Fruit fly (Drosophila melanogaster) whole organism, embryonic: ENCODE data around the gene Tgt.

Experiments
- Awh ChIP-seq: fragments of 200-800 bp; sonication (Bioruptor generic); IDR thresholded peaks from 2 replicates; pipeline ENCODE4, ENCODE4 v1.3.6; 2022; ENCODE audit warnings: missing biosample characterization, missing genetic modification characterization
- BEAF-32 ChIP-seq: fragments of 200-800 bp; sonication (Bioruptor generic); optimal IDR thresholded peaks from 3 replicates; lab custom pipeline; 2017; ENCODE audit warnings: missing biosample characterization, missing genetic modification characterization, mild to moderate bottlenecking, moderate library complexity, missing genetic modification reagents
- CG10267 ChIP-seq: fragments of 200-800 bp; sonication (Bioruptor generic); optimal IDR thresholded peaks from 2 replicates; lab custom pipeline; 2018; ENCODE audit warnings: missing biosample characterization, mild to moderate bottlenecking, missing genetic modification characterization, moderate library complexity
- CG11093 ChIP-seq: fragments of 200-800 bp; sonication (Bioruptor generic); IDR thresholded peaks from 3 replicates; pipeline ENCODE4 v1.3.6; 2022; ENCODE audit warnings: missing biosample characterization, missing genetic modification characterization
- CG15514 ChIP-seq: fragments of 200-800 bp; sonication (Bioruptor generic); optimal IDR thresholded peaks from 3 replicates; lab custom pipeline; 2017; ENCODE audit warnings: missing biosample characterization, missing genetic modification characterization, mild to moderate bottlenecking, moderate library complexity, missing genetic modification reagents
- CG16813 ChIP-seq: fragments of 200-800 bp; sonication (Bioruptor generic); IDR thresholded peaks from 3 replicates; pipeline ENCODE4 v1.3.6; 2022; ENCODE audit warnings: missing biosample characterization, missing genetic modification characterization; ENCODE audit not compliant: partially characterized antibody
- CG17186 ChIP-seq: fragments of 200-800 bp; sonication (Bioruptor generic); optimal IDR thresholded peaks from 3 replicates; lab custom pipeline; 2017; ENCODE audit warnings: missing biosample characterization, missing genetic modification reagents, missing genetic modification characterization
- CG2116 ChIP-seq: fragments of 200-800 bp; sonication (Bioruptor generic); optimal IDR thresholded peaks from 3 replicates; lab custom pipeline; 2018; ENCODE audit warnings: missing biosample characterization, mild to moderate bottlenecking, missing genetic modification characterization
- CG2199 ChIP-seq: fragments of 200-800 bp; sonication (Bioruptor generic); IDR thresholded peaks from 3 replicates; pipeline ENCODE4 v1.3.6; 2022; ENCODE audit warnings: missing biosample characterization, missing genetic modification characterization
- CG2678 ChIP-seq: fragments of 200-800 bp; sonication (Bioruptor generic); optimal IDR thresholded peaks from 3 replicates; lab custom pipeline; 2019; ENCODE audit warnings: missing biosample characterization, mild to moderate bottlenecking, missing genetic modification characterization, moderate library complexity
- CG2712 ChIP-seq: fragments of 200-800 bp; optimal IDR thresholded peaks from 3 replicates; lab custom pipeline; 2019; ENCODE audit warnings: missing biosample characterization, mild to moderate bottlenecking, missing genetic modification characterization, moderate library complexity
- CG30020 ChIP-seq: fragments of 200-800 bp; optimal IDR thresholded peaks from 2 replicates; lab custom pipeline; 2019; ENCODE audit warnings: missing biosample characterization, mild to moderate bottlenecking, missing genetic modification characterization, moderate library complexity
- CG32772 ChIP-seq: fragments of 200-800 bp; sonication (Bioruptor generic); IDR thresholded peaks from 2 replicates; pipeline ENCODE4 v1.3.6; 2022; ENCODE audit warnings: missing biosample characterization, missing genetic modification characterization
- CG34224 ChIP-seq: fragments of 200-800 bp; sonication (Bioruptor generic); IDR thresholded peaks from 3 replicates; pipeline ENCODE4 v1.3.6; 2022; ENCODE audit warnings: missing biosample characterization, missing genetic modification characterization; ENCODE audit not compliant: partially characterized antibody
- CG34422 ChIP-seq: fragments of 200-800 bp; sonication (Bioruptor generic); IDR thresholded peaks from 3 replicates; pipeline ENCODE4 v1.3.6; 2022; ENCODE audit warnings: missing biosample characterization, missing genetic modification characterization
- CG3995 ChIP-seq: fragments of 200-800 bp; sonication (Bioruptor generic); optimal IDR thresholded peaks from 3 replicates; lab custom pipeline; 2016; ENCODE audit warnings: missing biosample characterization, missing genetic modification characterization
- CG6791 ChIP-seq: fragments of 200-800 bp; sonication (Bioruptor generic); IDR thresholded peaks from 3 replicates; pipeline ENCODE4 v1.3.6; 2022; ENCODE audit warnings: missing biosample characterization, missing genetic modification characterization; ENCODE audit not compliant: partially characterized antibody
- CG7963 ChIP-seq: fragments of 200-800 bp; sonication (Bioruptor generic); IDR thresholded peaks from 3 replicates; pipeline ENCODE4 v1.3.6; 2022; ENCODE audit warnings: missing biosample characterization, missing genetic modification characterization; ENCODE audit not compliant: partially characterized antibody
- CG9797 ChIP-seq: fragments of 200-800 bp; sonication (Bioruptor generic); optimal IDR thresholded peaks from 3 replicates; lab custom pipeline; 2018; ENCODE audit warnings: missing biosample characterization, mild to moderate bottlenecking, missing genetic modification characterization
- CG9876 ChIP-seq: fragments of 200-800 bp; sonication (Bioruptor generic); optimal IDR thresholded peaks from 2 replicates; lab custom pipeline; 2016; ENCODE audit warnings: missing biosample characterization, missing genetic modification characterization
- Dll ChIP-seq: fragments of 200-800 bp; sonication (Bioruptor generic); IDR thresholded peaks from 4 replicates; pipeline ENCODE4 v1.3.6; 2022; ENCODE audit warnings: missing biosample characterization, missing genetic modification characterization; ENCODE audit not compliant: partially characterized antibody
- ERR ChIP-seq: fragments of 200-800 bp; sonication (Bioruptor generic); optimal IDR thresholded peaks from 2 replicates; lab custom pipeline; 2016; ENCODE audit warnings: missing biosample characterization, missing genetic modification characterization
- Ets97D ChIP-seq: fragments of 200-800 bp; sonication (Bioruptor generic); optimal IDR thresholded peaks from 3 replicates; lab custom pipeline; 2016; ENCODE audit warnings: missing biosample characterization, missing genetic modification characterization
- Fer1 ChIP-seq: fragments of 200-800 bp; sonication (Bioruptor generic); optimal IDR thresholded peaks from 2 replicates; lab custom pipeline; 2017; ENCODE audit warnings: missing biosample characterization, mild to moderate bottlenecking, missing genetic modification characterization
- HLH3B ChIP-seq: fragments of 200-800 bp; sonication (Bioruptor generic); IDR thresholded peaks from 2 replicates; pipeline ENCODE4 v1.3.6; 2022; ENCODE audit warnings: missing biosample characterization, missing genetic modification characterization
- Hr3 ChIP-seq: fragments of 200-800 bp; sonication (Bioruptor generic); optimal IDR thresholded peaks from 3 replicates; lab custom pipeline; 2016; ENCODE audit warnings: missing biosample characterization, missing genetic modification characterization
- MBD-R2 ChIP-seq: fragments of 200-800 bp; sonication (Bioruptor generic); IDR thresholded peaks from 2 replicates; pipeline ENCODE4 v1.3.6; 2022; ENCODE audit warnings: missing biosample characterization, missing genetic modification characterization
- Myb ChIP-seq: fragments of 200-800 bp; sonication (Bioruptor generic); optimal IDR thresholded peaks from 2 replicates; lab custom pipeline; 2016; ENCODE audit warnings: missing biosample characterization, missing genetic modification characterization
- Neu2 ChIP-seq: fragments of 200-800 bp; sonication (Bioruptor generic); optimal IDR thresholded peaks from 3 replicates; lab custom pipeline; 2016; ENCODE audit warnings: missing biosample characterization, missing genetic modification characterization, borderline replicate concordance
- Optix ChIP-seq: fragments of 200-800 bp; sonication (Bioruptor generic); IDR thresholded peaks from 3 replicates; pipeline ENCODE4 v1.3.6; 2022; ENCODE audit warnings: missing biosample characterization, missing genetic modification characterization
- Scr ChIP-seq: fragments of 200-800 bp; sonication (Bioruptor generic); IDR thresholded peaks from 2 replicates; pipeline ENCODE4 v1.3.6; 2022; ENCODE audit warnings: missing biosample characterization, missing genetic modification characterization; ENCODE audit not compliant: partially characterized antibody
- Sin3A ChIP-seq: fragments of >200 bp; optimal IDR thresholded peaks from 2 replicates; lab custom pipeline; 2018
- Spps ChIP-seq: fragments of 200-800 bp; sonication (Bioruptor generic); optimal IDR thresholded peaks from 2 replicates; lab custom pipeline; 2018; ENCODE audit warnings: missing biosample characterization, mild to moderate bottlenecking, missing genetic modification characterization
- ase ChIP-seq: fragments of 200-800 bp; sonication (Bioruptor generic); IDR thresholded peaks from 3 replicates; pipeline ENCODE4 v1.3.6; 2022; ENCODE audit warnings: missing biosample characterization, missing genetic modification characterization
- cato ChIP-seq: fragments of 200-800 bp; sonication (Bioruptor generic); optimal IDR thresholded peaks from 2 replicates; lab custom pipeline; 2016; ENCODE audit warnings: missing biosample characterization, missing genetic modification characterization, borderline replicate concordance
- chinmo ChIP-seq: fragments of 200-800 bp; sonication (Bioruptor generic); IDR thresholded peaks from 4 replicates; pipeline ENCODE4 v1.3.6; 2022; ENCODE audit warnings: missing biosample characterization, missing genetic modification characterization; ENCODE audit not compliant: partially characterized antibody
- dm ChIP-seq: fragments of 200-800 bp; sonication (Bioruptor generic); optimal IDR thresholded peaks from 3 replicates; lab custom pipeline; 2016; ENCODE audit warnings: missing biosample characterization, missing genetic modification characterization
- fru ChIP-seq: fragments of >200 bp; optimal IDR thresholded peaks from 2 replicates; lab custom pipeline; 2017
- ftz-f1 ChIP-seq: fragments of 200-800 bp; sonication (Bioruptor generic); optimal IDR thresholded peaks from 2 replicates; lab custom pipeline; 2016; ENCODE audit warnings: missing biosample characterization, missing genetic modification characterization
- fu2 ChIP-seq: fragments of 200-800 bp; sonication (Bioruptor generic); optimal IDR thresholded peaks from 2 replicates; lab custom pipeline; 2016; ENCODE audit warnings: missing biosample characterization, missing genetic modification characterization
- lab ChIP-seq: fragments of 200-800 bp; sonication (Bioruptor generic); optimal IDR thresholded peaks from 3 replicates; lab custom pipeline; 2017; ENCODE audit warnings: missing biosample characterization, missing genetic modification characterization, mild to moderate bottlenecking, moderate library complexity, missing genetic modification reagents
- lilli ChIP-seq: fragments of 200-800 bp; sonication (Bioruptor generic); optimal IDR thresholded peaks from 3 replicates; lab custom pipeline; 2016; ENCODE audit warnings: missing biosample characterization, missing genetic modification characterization
- luna ChIP-seq: fragments of 200-800 bp; sonication (Bioruptor generic); optimal IDR thresholded peaks from 2 replicates; lab custom pipeline; 2016; ENCODE audit warnings: missing biosample characterization, missing genetic modification characterization
- nerfin-2 ChIP-seq: fragments of 200-800 bp; sonication (Bioruptor generic); IDR thresholded peaks from 2 replicates; pipeline ENCODE4 v1.3.6; 2022; ENCODE audit warnings: missing biosample characterization, missing genetic modification characterization; ENCODE audit not compliant: partially characterized antibody
- sob ChIP-seq: fragments of 200-800 bp; sonication (Bioruptor generic); IDR thresholded peaks from 2 replicates; pipeline ENCODE4 v1.3.6; 2022; ENCODE audit warnings: missing biosample characterization, missing genetic modification characterization
- stwl ChIP-seq: fragments of 200-800 bp; sonication (Bioruptor generic); optimal IDR thresholded peaks from 3 replicates; lab custom pipeline; 2018; ENCODE audit warnings: missing biosample characterization, mild to moderate bottlenecking, missing genetic modification characterization, moderate library complexity
- tap ChIP-seq: fragments of 200-800 bp; optimal IDR thresholded peaks from 3 replicates; lab custom pipeline; 2019; ENCODE audit warnings: missing biosample characterization, mild to moderate bottlenecking, missing genetic modification characterization, moderate library complexity
- tna ChIP-seq: fragments of 200-800 bp; sonication (Bioruptor generic); IDR thresholded peaks from 2 replicates; pipeline ENCODE4 v1.3.6; 2022; ENCODE audit warnings: missing biosample characterization, missing genetic modification characterization; ENCODE audit not compliant: partially characterized antibody
- unc-4 ChIP-seq: fragments of 200-800 bp; sonication (Bioruptor generic); IDR thresholded peaks from 2 replicates; pipeline ENCODE4 v1.3.6; 2022; ENCODE audit warnings: missing biosample characterization, missing genetic modification characterization; ENCODE audit not compliant: partially characterized antibody
- vnd ChIP-seq: fragments of 200-800 bp; sonication (Bioruptor generic); IDR thresholded peaks from 3 replicates; pipeline ENCODE4 v1.3.6; 2022; ENCODE audit warnings: missing biosample characterization, missing genetic modification characterization; ENCODE audit not compliant: partially characterized antibody

The Tgt gene

dm6 chr2L:1183799-1184198, at the start of gene Tgt, which contains the start of gene CG5126:
Gene Tgt (plus strand): TSS chr2L:1184065.
Gene CG5126 (minus strand): TSS chr2L:1184020.
- no peak for TF ChIP-seq fru (lab: Kevin White, UChicago)
- peak; percentile 63 for TF ChIP-seq ftz-f1 (GFP tag; lab: Kevin White, UChicago)
- TF ChIP-seq ERR (GFP tag; lab: Kevin White, UChicago), result peak; percentile 9
- no peak for TF ChIP-seq HLH3B (GFP tag; lab: Robert Waterston, UW)
- TF ChIP-seq CG9797 (GFP tag; lab: Kevin White, UChicago), result peak; percentile 63
- TF ChIP-seq Awh (GFP tag; lab: Robert Waterston, UW), result no peak
- TF ChIP-seq chinmo (GFP tag; lab: Robert Waterston, UW), result peak; percentile 87; the same call in 2 of the 4 replicates
- TF ChIP-seq Neu2 (GFP tag; lab: Kevin White, UChicago), result no peak
- TF ChIP-seq CG9876 (GFP tag; lab: Kevin White, UChicago), result no peak
- TF ChIP-seq Optix (GFP tag; lab: Robert Waterston, UW), result no peak
- no peak for TF ChIP-seq lab (GFP tag; lab: Kevin White, UChicago)
- no peak for TF ChIP-seq sob (GFP tag; lab: Robert Waterston, UW)
- no peak for TF ChIP-seq fu2 (GFP tag; lab: Kevin White, UChicago)
- TF ChIP-seq MBD-R2 (GFP tag; lab: Robert Waterston, UW), result peak; percentile 89
- TF ChIP-seq CG32772 (GFP tag; lab: Robert Waterston, UW), result no peak
- TF ChIP-seq stwl (tag; lab: Kevin White, UChicago), result peak; percentile 31
- peak; percentile 68; the same call in 2 of the 4 replicates for TF ChIP-seq Dll
- TF ChIP-seq Sin3A (lab: Kevin White, UChicago), result peak; percentile 5
- TF ChIP-seq Hr3 (GFP tag; lab: Kevin White, UChicago), result no peak
- no peak for TF ChIP-seq cato (GFP tag; lab: Kevin White, UChicago)
- TF ChIP-seq unc-4, result peak; percentile 65
- no peak for TF ChIP-seq lilli (GFP tag; lab: Kevin White, UChicago)
- no peak for TF ChIP-seq CG11093 (GFP tag; lab: Robert Waterston, UW)
- TF ChIP-seq nerfin-2 (GFP tag; lab: Robert Waterston, UW), result peak; percentile 25; the same call in 1 of the 2 replicates
- peak; percentile 51 for TF ChIP-seq dm
- TF ChIP-seq luna (GFP tag; lab: Kevin White, UChicago), result no peak
- TF ChIP-seq CG15514, result peak; percentile 79
- TF ChIP-seq Fer1 (GFP tag; lab: Kevin White, UChicago), result peak; percentile 8
- no peak for TF ChIP-seq CG30020 (tag; lab: Kevin White, UChicago)
- TF ChIP-seq CG3995 (GFP tag; lab: Kevin White, UChicago), result peak; percentile 89
- TF ChIP-seq CG34422, result peak; percentile 65; the same call in 1 of the 3 replicates
- peak; percentile 59 for TF ChIP-seq Scr (GFP tag; lab: Robert Waterston, UW)
- peak; percentile 56; the same call in 1 of the 3 replicates for TF ChIP-seq CG6791 (GFP tag; lab: Robert Waterston, UW)
- no peak for TF ChIP-seq ase
- TF ChIP-seq CG2116 (GFP tag; lab: Kevin White, UChicago), result peak; percentile 68
- no peak for TF ChIP-seq tap (tag; lab: Kevin White, UChicago)
- no peak for TF ChIP-seq Spps (tag; lab: Kevin White, UChicago)
- no peak for TF ChIP-seq CG2199 (GFP tag; lab: Robert Waterston, UW)
- peak; percentile 50 for TF ChIP-seq Myb
- peak; percentile 20; the same call in 1 of the 2 replicates for TF ChIP-seq tna
- TF ChIP-seq CG2712, result no peak
- peak; percentile 70 for TF ChIP-seq BEAF-32 (GFP tag; lab: Kevin White, UChicago)
- TF ChIP-seq CG17186 (GFP tag; lab: Kevin White, UChicago), result peak; percentile 45
- TF ChIP-seq Ets97D, result no peak
- TF ChIP-seq CG7963, result peak; percentile 47; the same call in 2 of the 3 replicates
- TF ChIP-seq CG34224 (GFP tag; lab: Robert Waterston, UW), result peak; percentile 56
- TF ChIP-seq CG16813 (GFP tag; lab: Robert Waterston, UW), result peak; percentile 33; the same call in 2 of the 3 replicates
- TF ChIP-seq CG10267, result no peak
- TF ChIP-seq CG2678, result no peak
- TF ChIP-seq vnd, result 0 out of 3 replicates have a peak, but pooled peaks have one; percentile 35
